Worm (Caenorhabditis elegans): ENCODE results near the gene Y67D8C.22.

Y67D8C.22 gene

DNA sequence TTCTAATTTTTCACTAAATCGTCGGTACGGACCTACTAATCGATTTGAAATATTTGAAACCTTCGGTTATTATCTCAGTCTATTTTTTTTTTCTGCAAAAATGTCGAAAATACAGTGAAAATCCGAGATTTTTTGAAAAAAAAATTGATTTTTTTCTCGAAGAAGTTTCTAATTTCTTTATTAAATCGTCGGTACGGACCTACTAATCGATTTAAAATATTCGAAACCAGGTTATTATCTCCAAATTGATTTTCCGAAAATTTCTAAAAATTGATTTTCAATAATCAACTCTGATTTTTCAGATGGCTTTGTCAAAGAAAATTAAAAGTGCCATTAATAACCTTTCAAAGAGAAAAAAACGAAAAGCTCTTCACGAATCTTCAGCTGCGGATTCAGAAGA is 22.7 kb downstream of the Y67D8C.22 start, which contains the start of gene ivph-3:
Gene ivph-3, plus strand, starts transcription at position 301 of the 400 bp plus-strand sequence.
- TF ChIP-seq ztf-11 (tag; optimal IDR thresholded peaks at IDR 0.05), result no peak
- no peak for TF ChIP-seq D1046.2 (GFP tag; IDR thresholded peaks at IDR 0.05)
- TF ChIP-seq unc-62 (GFP tag; optimal IDR thresholded peaks at IDR 0.05 in 1 of 2), result no peak
- no peak for TF ChIP-seq unc-62 (tag; optimal IDR thresholded peaks at IDR 0.05)
- TF ChIP-seq daf-19 (GFP tag; conservative IDR thresholded peaks at IDR 0.05), result no peak
- no peak for TF ChIP-seq hlh-30 (tag; optimal IDR thresholded peaks at IDR 0.05; ENCODE audit: insufficient read depth)
- no peak for TF ChIP-seq ceh-44 (GFP tag; IDR thresholded peaks at IDR 0.05)

- peak; percentile 53 for TF ChIP-seq nhr-77 (tag; optimal IDR thresholded peaks at IDR 0.05)
- peak; percentile 77 for TF ChIP-seq spr-3 (GFP tag; optimal IDR thresholded peaks at IDR 0.05)
- peak; percentile 98 for TF ChIP-seq Y75B8A.6 (GFP tag; IDR thresholded peaks at IDR 0.05)
- peak; percentile 90 for TF ChIP-seq nhr-102 (tag; optimal IDR thresholded peaks at IDR 0.05)
- peak; percentile 100 for TF ChIP-seq D1046.2 (GFP tag; IDR thresholded peaks at IDR 0.05)
- peak; percentile 92 for TF ChIP-seq dmd-8 (GFP tag; IDR thresholded peaks at IDR 0.05)
- TF ChIP-seq F44E2.7 (GFP tag; IDR thresholded peaks at IDR 0.05), result peak; percentile 88
- TF ChIP-seq tag-97 (GFP tag; IDR thresholded peaks at IDR 0.05), result peak; percentile 95
- TF ChIP-seq ctbp-1 (GFP tag; IDR thresholded peaks at IDR 0.05), result peak; percentile 97
- TF ChIP-seq lim-7 (GFP tag; IDR thresholded peaks at IDR 0.05), result peak; percentile 90
- TF ChIP-seq mxl-3 (GFP tag; optimal IDR thresholded peaks at IDR 0.05), result peak; percentile 91
- TF ChIP-seq lin-1 (GFP tag; IDR thresholded peaks at IDR 0.05), result peak; percentile 98
- TF ChIP-seq lir-3 (tag; optimal IDR thresholded peaks at IDR 0.05), result peak; percentile 73
- peak; percentile 82 for TF ChIP-seq zfp-2 (tag; optimal IDR thresholded peaks at IDR 0.05)
- peak; percentile 93 for TF ChIP-seq snpc-1.2 (GFP tag; IDR thresholded peaks at IDR 0.05)
- peak; percentile 90 for TF ChIP-seq spr-1 (tag; optimal IDR thresholded peaks at IDR 0.05)
- peak; percentile 98 to 99 for TF ChIP-seq lsy-2 (tag; optimal IDR thresholded peaks at IDR 0.05)
- TF ChIP-seq madf-9 (GFP tag; conservative IDR thresholded peaks at IDR 0.05), result peak; percentile 99
- TF ChIP-seq duxl-1 (tag; optimal IDR thresholded peaks at IDR 0.05; ENCODE audit: poor library complexity), result peak; percentile 88
- peak; percentile 84 for TF ChIP-seq dve-1 (tag; optimal IDR thresholded peaks at IDR 0.05; ENCODE audit: insufficient read depth)
- TF ChIP-seq gei-8 (GFP tag; optimal IDR thresholded peaks at IDR 0.05), result peak; percentile 65
- TF ChIP-seq daf-8 (GFP tag; IDR thresholded peaks at IDR 0.05), result peak; percentile 77; the same call in 1 of the 2 replicates
- TF ChIP-seq F37D6.2 (tag; optimal IDR thresholded peaks at IDR 0.05), result peak; percentile 93
- peak; percentile 100 for TF ChIP-seq dmd-9 (GFP tag; IDR thresholded peaks at IDR 0.05)
- TF ChIP-seq aha-1 (tag), result peak; percentile 99
- TF ChIP-seq nhr-41 (GFP tag; IDR thresholded peaks at IDR 0.05), result peak; percentile 92
- TF ChIP-seq lin-29 (GFP tag; IDR thresholded peaks at IDR 0.05), result peak; percentile 95
- peak; percentile 98 for TF ChIP-seq zfp-3 (GFP tag; conservative IDR thresholded peaks at IDR 0.05)
- peak; percentile 35 to 61 for TF ChIP-seq mdl-1 (tag; optimal IDR thresholded peaks at IDR 0.05)
- peak; percentile 96 for TF ChIP-seq Y105C5A.15 (GFP tag; IDR thresholded peaks at IDR 0.05)
- peak; percentile 47 for TF ChIP-seq nhr-6 (tag; optimal IDR thresholded peaks at IDR 0.05)
- peak; percentile 97 for TF ChIP-seq mep-1 (tag; optimal IDR thresholded peaks at IDR 0.05)
- TF ChIP-seq hlh-11 (tag; optimal IDR thresholded peaks at IDR 0.05), result peak; percentile 87
- peak; percentile 100 for TF ChIP-seq vab-7 (GFP tag; IDR thresholded peaks at IDR 0.05)
- TF ChIP-seq ZK546.5 (tag; optimal IDR thresholded peaks at IDR 0.05), result peak in 1 of 2 experiments; percentile 35
- peak; percentile 100 for TF ChIP-seq php-3 (GFP tag; IDR thresholded peaks at IDR 0.05)
- TF ChIP-seq zip-2 (tag; optimal IDR thresholded peaks at IDR 0.05), result peak; percentile 52
- peak; percentile 91 for TF ChIP-seq mxl-2 (GFP tag; conservative IDR thresholded peaks at IDR 0.05)
- peak; percentile 97 for TF ChIP-seq unc-130 (GFP tag; optimal IDR thresholded peaks at IDR 0.05)
- TF ChIP-seq ztf-7 (tag; optimal IDR thresholded peaks at IDR 0.05), result peak; percentile 45
- TF ChIP-seq nhr-42 (GFP tag; IDR thresholded peaks at IDR 0.05), result peak; percentile 97
Measured at ce11 chrIV:3050054-3050990, 25.8 kb downstream of the Y67D8C.22 start, which contains the start of gene eel-1. Gene eel-1, minus strand, starts transcription at chrIV:3050104.

Data from whole organism, L4 larva.